Worm (Caenorhabditis elegans): ENCODE data around the gene mcm-2.
A peak's percentile ranks its signal among the peaks of the same experiment; 100 is the strongest.

DNA sequence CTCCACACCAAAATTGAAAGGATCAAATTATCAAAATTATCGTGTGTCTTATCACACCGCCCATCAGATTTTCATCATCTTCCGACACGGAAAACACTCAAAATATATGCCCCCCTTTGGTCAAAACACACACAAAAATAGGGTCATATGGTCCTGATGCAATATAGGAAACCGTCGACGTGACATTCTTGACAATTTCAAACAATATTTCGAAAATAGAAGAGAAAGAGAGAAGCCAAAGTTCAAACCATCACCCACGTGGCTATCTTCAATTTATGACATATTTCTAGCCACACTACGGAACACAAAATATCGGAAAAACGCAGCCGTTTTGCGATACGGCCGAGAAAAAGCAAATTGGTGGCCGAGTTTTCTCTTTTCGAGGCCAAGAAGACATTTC lies 44.2 kb upstream of the mcm-2 start:
- TF ChIP-seq unc-130 (GFP tag; optimal IDR thresholded peaks at IDR 0.05) (no peak), lim-7 (GFP tag; IDR thresholded peaks at IDR 0.05) (no peak), ceh-82 (tag; optimal IDR thresholded peaks at IDR 0.05) (no peak), tag-97 (GFP tag; IDR thresholded peaks at IDR 0.05) (no peak), daf-19 (GFP tag; conservative IDR thresholded peaks at IDR 0.05) (no peak), tra-1 (GFP tag; IDR thresholded peaks at IDR 0.05) (no peak), hlh-11 (tag; optimal IDR thresholded peaks at IDR 0.05) (peak; percentile 57), nhr-11 (tag; optimal IDR thresholded peaks at IDR 0.05) (no peak)
